Worm (Caenorhabditis elegans) whole organism, early embryonic: ENCODE data around the gene lgc-12.

Source experiments
- F13C5.2 ChIP-seq: sonication (generic microtip); optimal IDR thresholded peaks from 2 replicates; lab custom pipeline; 2017; ENCODE audit warnings: mild to moderate bottlenecking, missing genetic modification characterization, inconsistent platforms, missing compliant biosample characterization
- aly-1 ChIP-seq: sonication (generic microtip); optimal IDR thresholded peaks from 2 replicates; lab custom pipeline; 2016; ENCODE audit warnings: missing genetic modification characterization, missing compliant biosample characterization
- ama-1 ChIP-seq: fragments of 150-350 bp; optimal IDR thresholded peaks from 2 replicates; lab custom pipeline; 2014
- ceh-13 ChIP-seq: fragments of 200-800 bp; sonication (Bioruptor generic); optimal IDR thresholded peaks from 2 replicates; lab custom pipeline; 2018; ENCODE audit warnings: mild to moderate bottlenecking, missing genetic modification characterization, missing compliant biosample characterization
- ets-7 ChIP-seq: sonication (generic microtip); optimal IDR thresholded peaks from 2 replicates; lab custom pipeline; 2016; ENCODE audit warnings: missing genotype, missing genetic modification characterization, missing compliant biosample characterization
- sea-1 ChIP-seq: fragments of 200-800 bp; sonication (Bioruptor generic); conservative IDR thresholded peaks from 2 replicates; pipeline ENCODE4 v1.3.6; 2022; ENCODE audit warnings: missing genetic modification characterization, missing compliant biosample characterization

DNA sequence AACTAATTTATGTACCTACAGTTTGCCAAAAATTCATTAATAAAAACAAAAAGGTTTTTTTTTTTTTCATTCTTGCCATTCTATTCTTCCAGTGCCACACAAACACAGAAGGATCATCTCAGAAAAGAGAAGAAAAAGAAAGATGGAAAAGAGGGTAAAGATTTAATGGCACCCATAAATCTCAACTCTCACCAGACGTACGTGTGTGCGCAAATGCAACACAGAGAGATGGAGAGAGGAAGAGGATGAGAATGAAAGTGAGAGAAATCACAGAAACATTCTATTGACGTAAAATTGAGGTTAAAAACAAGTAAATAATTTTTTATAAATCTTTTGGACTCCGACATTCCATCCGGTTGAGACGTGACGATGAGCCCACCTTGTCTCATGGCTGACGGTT, 17.8 kb upstream of the lgc-12 start:
- TF ChIP-seq ets-7 (tag; lab: Kevin White, UChicago) = no peak
- no peak for TF ChIP-seq F13C5.2
- TF ChIP-seq ama-1 = no peak
- no peak for TF ChIP-seq aly-1 (tag; lab: Kevin White, UChicago)
- no peak for TF ChIP-seq sea-1
- no peak for TF ChIP-seq ceh-13 (GFP tag; lab: Kevin White, UChicago)
